Worm (Caenorhabditis elegans): Measurements from ENCODE around the gene K03H9.3.

DNA sequence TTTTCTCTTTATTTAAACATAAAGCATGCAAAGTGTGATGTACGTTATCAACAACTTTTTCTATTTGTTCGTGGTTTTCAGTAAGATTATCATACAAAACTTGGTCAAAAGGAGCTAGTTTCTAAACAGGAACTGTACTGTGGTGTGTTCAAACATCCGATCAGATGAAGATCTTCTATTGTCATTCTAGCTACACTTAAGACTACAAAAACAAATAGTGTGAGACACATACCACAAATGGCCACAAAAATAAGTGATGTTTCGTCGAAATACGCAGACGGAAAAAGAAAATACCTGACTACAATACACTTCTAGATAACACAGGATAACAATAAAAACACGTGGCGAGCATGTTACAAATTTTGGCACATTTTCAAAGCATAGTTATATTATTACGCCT lies 25.7 kb downstream of the K03H9.3 start:
- TF ChIP-seq pha-4 (tag; optimal IDR thresholded peaks at IDR 0.05): no peak
- TF ChIP-seq ceh-43 (GFP tag; optimal IDR thresholded peaks at IDR 0.05): no peak
- TF ChIP-seq nhr-237 (tag; optimal IDR thresholded peaks at IDR 0.05): no peak
- no peak for TF ChIP-seq blmp-1 (tag; optimal IDR thresholded peaks at IDR 0.05)
- TF ChIP-seq ham-2 (GFP tag; optimal IDR thresholded peaks at IDR 0.05): no peak
- no peak for TF ChIP-seq drap-1 (GFP tag; optimal IDR thresholded peaks at IDR 0.05)
- no peak for TF ChIP-seq unc-120 (tag; optimal IDR thresholded peaks at IDR 0.05; ENCODE audit: poor library complexity, severe bottlenecking)
- TF ChIP-seq mep-1 (tag; optimal IDR thresholded peaks at IDR 0.05): no peak
- no peak for TF ChIP-seq ceh-39 (tag; optimal IDR thresholded peaks at IDR 0.05)

Data from whole organism, mixed stage, embryonic.